Worm (Caenorhabditis elegans) whole organism, L1 larva: ENCODE results near the gene F13B6.3.

Experiments
- C34B4.2 ChIP-seq: sonication (generic microtip); optimal IDR thresholded peaks from 2 replicates; lab custom pipeline; 2017; ENCODE audit warnings: mild to moderate bottlenecking, missing genetic modification characterization, missing compliant biosample characterization
- Y116A8C.19 ChIP-seq: sonication (generic microtip); optimal IDR thresholded peaks from 2 replicates; lab custom pipeline; 2016; ENCODE audit warnings: missing compliant biosample characterization, missing genetic modification characterization, borderline replicate concordance
- alr-1 ChIP-seq: fragments of 200-800 bp; sonication (Bioruptor generic); optimal IDR thresholded peaks from 2 replicates; lab custom pipeline; 2018; ENCODE audit warnings: borderline replicate concordance, mild to moderate bottlenecking, missing genetic modification characterization, missing compliant biosample characterization
- ceh-8 ChIP-seq: fragments of 200-800 bp; sonication (Bioruptor generic); optimal IDR thresholded peaks from 2 replicates; lab custom pipeline; 2018; ENCODE audit warnings: mild to moderate bottlenecking, missing genetic modification characterization, moderate library complexity, missing compliant biosample characterization
- ceh-82 ChIP-seq, 3 experiments: fragments of 150-350 bp in 1 of 3; sonication (generic microtip) in 2 of 3; optimal IDR thresholded peaks; 2 replicates each; lab custom pipeline; 2014 to 2017; ENCODE audit warnings: missing biosample characterization in 3 of 3, missing genetic modification characterization in 3 of 3
- ceh-88 ChIP-seq: fragments of 200-800 bp; sonication (Bioruptor generic); IDR thresholded peaks from 2 replicates; pipeline ENCODE4 v1.3.6; 2022; ENCODE audit warnings: missing genetic modification characterization, missing compliant biosample characterization
- ces-1 ChIP-seq: fragments of 150-350 bp; optimal IDR thresholded peaks from 2 replicates; lab custom pipeline; 2014; ENCODE audit warnings: missing biosample characterization, missing genetic modification reagents, missing genetic modification characterization
- dpl-1 ChIP-seq, 3 experiments: fragments of 150-350 bp in 2 of 3; sonication (generic microtip) in 1 of 3; optimal IDR thresholded peaks; 2 replicates each; lab custom pipeline; 2014 to 2017; ENCODE audit warnings: missing biosample characterization in 3 of 3, missing genetic modification characterization in 3 of 3, missing genetic modification reagents in 3 of 3
- dsc-1 ChIP-seq: sonication (generic microtip); optimal IDR thresholded peaks from 2 replicates; lab custom pipeline; 2016; ENCODE audit warnings: mild to moderate bottlenecking, missing genetic modification characterization, missing compliant biosample characterization
- efl-1 ChIP-seq, 4 experiments: fragments of 150-350 bp; optimal IDR thresholded peaks in 3 of 4; peaks in 1 of 4; 1 replicate in 1 of 4; 2 replicates in 3 of 4; lab custom pipeline; 2014; ENCODE audit warnings: missing biosample characterization in 2 of 4, missing genetic modification characterization in 2 of 4, missing genetic modification reagents in 2 of 4
- efl-3 ChIP-seq: fragments of 200-800 bp; sonication (Bioruptor generic); optimal IDR thresholded peaks from 2 replicates; lab custom pipeline; 2018; ENCODE audit warnings: mild to moderate bottlenecking, missing genetic modification characterization, missing compliant biosample characterization
- egl-13 ChIP-seq: sonication (generic microtip); optimal IDR thresholded peaks from 2 replicates; lab custom pipeline; 2016; ENCODE audit warnings: missing genotype, missing genetic modification reagents, missing genetic modification characterization, missing compliant biosample characterization
- fkh-8 ChIP-seq: sonication (generic microtip); optimal IDR thresholded peaks from 2 replicates; lab custom pipeline; 2016; ENCODE audit warnings: mild to moderate bottlenecking, missing genetic modification characterization, missing compliant biosample characterization
- grh-1 ChIP-seq: fragments of 200-800 bp; sonication (Bioruptor generic); IDR thresholded peaks from 2 replicates; pipeline ENCODE4 v1.3.6; 2022; ENCODE audit warnings: missing genetic modification reagents, missing genetic modification characterization, missing compliant biosample characterization
- hlh-17 ChIP-seq: fragments of 200-800 bp; sonication (Bioruptor generic); optimal IDR thresholded peaks from 2 replicates; lab custom pipeline; 2018; ENCODE audit warnings: missing genetic modification characterization, mild to moderate bottlenecking, missing compliant biosample characterization, moderate library complexity, borderline replicate concordance
- hlh-4 ChIP-seq: sonication (generic microtip); optimal IDR thresholded peaks from 2 replicates; lab custom pipeline; 2016; ENCODE audit warnings: mild to moderate bottlenecking, missing genetic modification characterization, missing compliant biosample characterization
- isw-1 ChIP-seq: fragments of 200-800 bp; sonication (Bioruptor generic); IDR thresholded peaks from 2 replicates; pipeline ENCODE4 v1.3.6; 2022; ENCODE audit warnings: missing genetic modification characterization, missing compliant biosample characterization
- jun-1 ChIP-seq: fragments of 150-350 bp; optimal IDR thresholded peaks from 2 replicates; lab custom pipeline; 2014; ENCODE audit warnings: missing biosample characterization, missing genetic modification reagents, missing genetic modification characterization
- lin-14 ChIP-seq: fragments of 200-800 bp; sonication (Bioruptor generic); optimal IDR thresholded peaks from 2 replicates; lab custom pipeline; 2018; ENCODE audit warnings: mild to moderate bottlenecking, missing genetic modification characterization, moderate library complexity, missing compliant biosample characterization
- lin-15B ChIP-seq: fragments of 150-350 bp; sonication (generic microtip); optimal IDR thresholded peaks from 3 replicates; lab custom pipeline; 2014; ENCODE audit warnings: missing biosample characterization, missing genetic modification characterization
- lin-35 ChIP-seq, 2 experiments: fragments of 150-350 bp; optimal IDR thresholded peaks; 2 replicates each; lab custom pipeline; 2014; ENCODE audit warnings: missing biosample characterization in 2 of 2, missing genetic modification characterization in 2 of 2, missing genetic modification reagents in 2 of 2
- lin-39 ChIP-seq: fragments of 150-350 bp; optimal IDR thresholded peaks from 2 replicates; lab custom pipeline; 2014; ENCODE audit warnings: missing biosample characterization, missing genetic modification reagents, missing genetic modification characterization
- lir-3 ChIP-seq: sonication (generic microtip); optimal IDR thresholded peaks from 2 replicates; lab custom pipeline; 2016; ENCODE audit warnings: mild to moderate bottlenecking, missing genetic modification characterization, moderate library complexity, missing compliant biosample characterization; ENCODE audit not compliant: poor library complexity
- lsy-2 ChIP-seq, 2 experiments: fragments of 150-350 bp; optimal IDR thresholded peaks; 2 replicates each; lab custom pipeline; 2014; ENCODE audit warnings: missing biosample characterization in 2 of 2, missing genetic modification characterization in 2 of 2
- mab-9 ChIP-seq: fragments of 200-800 bp; sonication (Bioruptor generic); IDR thresholded peaks from 2 replicates; pipeline ENCODE4 v1.3.6; 2022; ENCODE audit warnings: missing genetic modification reagents, missing genetic modification characterization, missing compliant biosample characterization
- mdl-1 ChIP-seq, 2 experiments: fragments of 150-350 bp; optimal IDR thresholded peaks; 2 replicates each; lab custom pipeline; 2014 to 2017; ENCODE audit warnings: missing biosample characterization in 2 of 2, missing genetic modification characterization in 2 of 2, inconsistent platforms in 1 of 2
- nhr-19 ChIP-seq: fragments of 200-800 bp; sonication (Bioruptor generic); conservative IDR thresholded peaks from 2 replicates; pipeline ENCODE4 v1.3.6; 2022; ENCODE audit warnings: missing genetic modification characterization, missing compliant biosample characterization
- nhr-20 ChIP-seq: sonication (generic microtip); optimal IDR thresholded peaks from 2 replicates; lab custom pipeline; 2016; ENCODE audit warnings: mild to moderate bottlenecking, missing genetic modification characterization, missing compliant biosample characterization
- nhr-237 ChIP-seq: fragments of 150-350 bp; optimal IDR thresholded peaks from 2 replicates; lab custom pipeline; 2014; ENCODE audit warnings: missing biosample characterization, missing genetic modification characterization
- nhr-71 ChIP-seq: sonication (generic microtip); optimal IDR thresholded peaks from 2 replicates; lab custom pipeline; 2016; ENCODE audit warnings: mild to moderate bottlenecking, missing genetic modification characterization, moderate library complexity, missing compliant biosample characterization
- nhr-76 ChIP-seq: sonication (generic microtip); optimal IDR thresholded peaks from 2 replicates; lab custom pipeline; 2017; ENCODE audit warnings: missing biosample characterization, missing genetic modification characterization
- nhr-90 ChIP-seq: sonication (generic microtip); optimal IDR thresholded peaks from 2 replicates; lab custom pipeline; 2016; ENCODE audit warnings: mild to moderate bottlenecking, missing genetic modification characterization, missing compliant biosample characterization; ENCODE audit not compliant: poor library complexity
- pax-3 ChIP-seq: fragments of 200-800 bp; sonication (Bioruptor generic); optimal IDR thresholded peaks from 2 replicates; lab custom pipeline; 2018; ENCODE audit warnings: mild to moderate bottlenecking, missing genetic modification characterization, moderate library complexity, missing compliant biosample characterization
- rnt-1 ChIP-seq: sonication (generic microtip); optimal IDR thresholded peaks from 2 replicates; lab custom pipeline; 2016; ENCODE audit warnings: mild to moderate bottlenecking, missing genetic modification characterization, moderate library complexity, missing compliant biosample characterization
- skn-1 ChIP-seq: fragments of 150-350 bp; optimal IDR thresholded peaks from 2 replicates; lab custom pipeline; 2014; ENCODE audit warnings: missing biosample characterization, missing genetic modification characterization
- snu-23 ChIP-seq: sonication (generic microtip); optimal IDR thresholded peaks from 2 replicates; lab custom pipeline; 2016; ENCODE audit warnings: missing genetic modification characterization, missing compliant biosample characterization
- sox-4 ChIP-seq: sonication (generic microtip); optimal IDR thresholded peaks from 2 replicates; lab custom pipeline; 2016; ENCODE audit warnings: missing genetic modification characterization, missing compliant biosample characterization
- swsn-7 ChIP-seq: sonication (generic microtip); optimal IDR thresholded peaks from 2 replicates; lab custom pipeline; 2016; ENCODE audit warnings: missing genetic modification characterization, missing compliant biosample characterization
- tbx-2 ChIP-seq: sonication (generic microtip); optimal IDR thresholded peaks from 2 replicates; lab custom pipeline; 2016; ENCODE audit warnings: missing genetic modification characterization, missing compliant biosample characterization
- unc-130 ChIP-seq: fragments of 150-350 bp; optimal IDR thresholded peaks from 2 replicates; lab custom pipeline; 2017; ENCODE audit warnings: missing biosample characterization, missing genetic modification characterization, inconsistent platforms
- unc-86 ChIP-seq: sonication (generic microtip); optimal IDR thresholded peaks from 2 replicates; lab custom pipeline; 2016; ENCODE audit warnings: missing genetic modification characterization, missing compliant biosample characterization
- vab-15 ChIP-seq: sonication (generic microtip); optimal IDR thresholded peaks from 2 replicates; lab custom pipeline; 2017; ENCODE audit warnings: missing genotype, mild to moderate bottlenecking, missing genetic modification characterization, missing compliant biosample characterization
- xbp-1 ChIP-seq: sonication (generic microtip); optimal IDR thresholded peaks from 2 replicates; lab custom pipeline; 2016; ENCODE audit warnings: missing genetic modification characterization, missing compliant biosample characterization
- zip-4 ChIP-seq: fragments of 200-800 bp; sonication (Bioruptor generic); optimal IDR thresholded peaks from 2 replicates; lab custom pipeline; 2018; ENCODE audit warnings: mild to moderate bottlenecking, missing genetic modification characterization, moderate library complexity, missing compliant biosample characterization
- ztf-11 ChIP-seq, 2 experiments: sonication (generic microtip); optimal IDR thresholded peaks; 2 replicates each; lab custom pipeline; 2016 to 2017; ENCODE audit warnings: missing genetic modification characterization in 2 of 2, missing biosample characterization in 1 of 2, missing compliant biosample characterization in 1 of 2
- ztf-4 ChIP-seq: fragments of 150-350 bp; optimal IDR thresholded peaks from 2 replicates; lab custom pipeline; 2014; ENCODE audit warnings: missing biosample characterization, missing genetic modification characterization

The F13B6.3 gene

ce11 chrIV:7428998-7429397, 36.8 kb downstream of the F13B6.3 start:
- TF ChIP-seq nhr-19 (GFP tag; lab: Robert Waterston, UW) (peak; percentile 17; the same call in 1 of the 2 replicates), isw-1 (GFP tag; lab: Robert Waterston, UW) (no peak), unc-86 (tag; lab: Kevin White, UChicago) (no peak), C34B4.2 (tag; lab: Kevin White, UChicago) (no peak), ztf-4 (no peak), lin-39 (tag; lab: Kevin White, UChicago) (peak; percentile 44), lsy-2 (tag; optimal IDR thresholded peaks at IDR 0.05; lab: Kevin White, UChicago) (peak in 1 of 2 experiments; percentile 39), ces-1 (no peak), lin-15B (tag; lab: Kevin White, UChicago) (no peak), Y116A8C.19 (tag; lab: Kevin White, UChicago) (no peak), alr-1 (no peak), unc-130 (tag; lab: Kevin White, UChicago) (peak; percentile 37), nhr-71 (tag; lab: Kevin White, UChicago) (peak; percentile 54), mab-9 (GFP tag; lab: Robert Waterston, UW) (no peak), rnt-1 (peak; percentile 82), mdl-1 (tag; optimal IDR thresholded peaks at IDR 0.05; lab: Kevin White, UChicago) (no peak), lin-14 (GFP tag; lab: Kevin White, UChicago) (peak; percentile 78)

DNA sequence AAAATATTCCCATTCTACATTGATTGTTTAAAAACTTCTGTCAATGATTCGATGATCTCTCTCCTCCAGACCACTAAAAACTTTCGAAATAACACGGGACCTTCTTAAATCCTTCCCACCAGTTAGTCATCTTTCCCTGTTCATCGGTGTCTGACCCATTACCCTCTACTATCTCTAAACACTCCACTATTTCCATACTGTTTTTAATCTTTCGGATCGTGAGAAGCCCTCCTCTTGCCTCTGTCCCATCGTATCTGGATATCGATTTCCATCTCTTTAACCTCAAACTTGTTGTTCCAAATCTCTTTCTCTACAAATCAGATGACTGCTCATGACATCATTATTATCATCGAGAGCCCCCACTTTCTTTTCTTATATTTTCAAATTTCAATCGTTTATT, 37.4 kb downstream of the F13B6.3 start:
- TF ChIP-seq lsy-2 (tag; optimal IDR thresholded peaks at IDR 0.05; lab: Kevin White, UChicago) (peak; percentile 6 to 33), alr-1 (no peak), fkh-8 (tag; lab: Kevin White, UChicago) (no peak), dsc-1 (peak; percentile 1), lin-39 (tag; lab: Kevin White, UChicago) (no peak), efl-1 (optimal IDR thresholded peaks at IDR 0.05; lab: Kevin White, UChicago) (no peak), efl-1 (GFP tag; optimal IDR thresholded peaks at IDR 0.05 in 1 of 2; lab: Kevin White, UChicago) (peak in 1 of 2 experiments; percentile 79), rnt-1 (peak; percentile 55), unc-130 (tag; lab: Kevin White, UChicago) (peak; percentile 10), ces-1 (no peak), nhr-90 (tag; lab: Kevin White, UChicago) (no peak)

ce11 chrIV:7426055-7426454, 39.7 kb downstream of the F13B6.3 start:
- no peak for TF ChIP-seq pax-3 (tag; lab: Kevin White, UChicago)
- no peak for TF ChIP-seq swsn-7 (tag; lab: Kevin White, UChicago)
- TF ChIP-seq xbp-1 (tag; lab: Kevin White, UChicago), result no peak
- peak; percentile 47 for TF ChIP-seq snu-23 (GFP tag; lab: Kevin White, UChicago)
- peak in 1 of 2 experiments; percentile 53 for TF ChIP-seq lsy-2 (tag; optimal IDR thresholded peaks at IDR 0.05; lab: Kevin White, UChicago)
- TF ChIP-seq nhr-237 (tag; lab: Kevin White, UChicago), result no peak
- TF ChIP-seq ceh-8, result no peak
- TF ChIP-seq sox-4, result no peak
- TF ChIP-seq ceh-88 (GFP tag; lab: Robert Waterston, UW), result no peak
- no peak for TF ChIP-seq hlh-17
- no peak for TF ChIP-seq dpl-1 (GFP tag; optimal IDR thresholded peaks at IDR 0.05; lab: Kevin White, UChicago)
- TF ChIP-seq lin-35 (GFP tag; optimal IDR thresholded peaks at IDR 0.05; lab: Kevin White, UChicago), result no peak
- no peak for TF ChIP-seq unc-86 (tag; lab: Kevin White, UChicago)
- no peak for TF ChIP-seq skn-1 (tag; lab: Kevin White, UChicago)
- TF ChIP-seq nhr-20, result peak; percentile 31
- peak; percentile 33 for TF ChIP-seq unc-130 (tag; lab: Kevin White, UChicago)
- TF ChIP-seq zip-4 (GFP tag; lab: Kevin White, UChicago), result no peak
- TF ChIP-seq efl-3 (GFP tag; lab: Kevin White, UChicago), result no peak
- no peak for TF ChIP-seq dsc-1
- TF ChIP-seq grh-1, result no peak
- no peak for TF ChIP-seq ztf-11 (tag; optimal IDR thresholded peaks at IDR 0.05; lab: Kevin White, UChicago)
- TF ChIP-seq nhr-71 (tag; lab: Kevin White, UChicago), result peak; percentile 65
- no peak for TF ChIP-seq nhr-76 (tag; lab: Kevin White, UChicago)
- no peak for TF ChIP-seq jun-1
- no peak for TF ChIP-seq lir-3 (tag; lab: Kevin White, UChicago)
- no peak for TF ChIP-seq vab-15 (tag; lab: Kevin White, UChicago)
- no peak for TF ChIP-seq hlh-4 (tag; lab: Kevin White, UChicago)
- TF ChIP-seq tbx-2, result peak; percentile 14
- no peak for TF ChIP-seq nhr-90 (tag; lab: Kevin White, UChicago)
- TF ChIP-seq egl-13 (tag; lab: Kevin White, UChicago), result no peak
- TF ChIP-seq isw-1 (GFP tag; lab: Robert Waterston, UW), result no peak
- no peak for TF ChIP-seq ceh-82 (tag; optimal IDR thresholded peaks at IDR 0.05; lab: Kevin White, UChicago)
